Comparison of ENCODE assay signal across 2 fruit fly cellular contexts in the genomic region with DNA sequence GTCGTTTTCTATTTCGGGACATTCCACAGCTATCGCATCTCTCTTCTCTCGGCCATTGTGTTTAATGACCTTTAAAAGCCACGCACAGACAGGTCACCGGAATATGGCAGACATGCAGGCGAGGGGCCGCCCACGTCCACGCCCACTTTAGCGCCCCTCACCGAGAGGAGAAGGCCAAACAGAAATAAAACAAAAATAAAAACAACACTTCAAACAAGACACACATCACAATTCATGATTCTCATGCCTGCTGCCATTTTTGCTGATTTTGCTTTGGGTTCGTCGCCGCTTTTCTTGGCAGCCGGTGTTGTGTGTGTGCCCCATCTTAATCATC.
A peak's percentile ranks its signal among the peaks of the same experiment; 100 is the strongest.
TF ChIP-seq lines count a peak whose summit lies in the region.

No protein-coding gene starts in this region.

- TF ChIP-seq CTCF in whole organism, embryonic (GFP tag; optimal IDR thresholded peaks at IDR 0.05; lab: Kevin White, UChicago) = no peak

TF ChIP-seq in whole organism, embryonic, 481 proteins besides CTCF, POLR2A, EP300 and RAD21:
- TF ChIP-seq chif (GFP tag; optimal IDR thresholded peaks at IDR 0.05; lab: Kevin White, UChicago) (no peak), bbx (GFP tag; IDR thresholded peaks at IDR 0.05; lab: Robert Waterston, UW; ENCODE audit: partially characterized antibody) (0 out of 2 replicates have a peak, but pooled peaks have one; percentile 20), ftz-f1 (GFP tag; optimal IDR thresholded peaks at IDR 0.05; lab: Kevin White, UChicago) (peak; percentile 53), sr (GFP tag; IDR thresholded peaks at IDR 0.05; lab: Robert Waterston, UW) (peak; percentile 99), Hr78 (GFP tag; optimal IDR thresholded peaks at IDR 0.05; lab: Kevin White, UChicago) (peak in 1 of 2 experiments; percentile 74), CG9609 (GFP tag; optimal IDR thresholded peaks at IDR 0.05; lab: Kevin White, UChicago) (no peak), Med (GFP tag; lab: Kevin White, UChicago) (peak; percentile 27)
TF ChIP-seq in whole organism, embryonic: peak in this region for 5.

TF ChIP-seq in whole organism, pupa, 21 proteins besides CTCF, POLR2A, EP300 and RAD21:
- no peak for TF ChIP-seq D1 (tag; optimal IDR thresholded peaks at IDR 0.05; lab: Kevin White, UChicago)
- peak; percentile 79 for TF ChIP-seq EcR (GFP tag; optimal IDR thresholded peaks at IDR 0.05; lab: Kevin White, UChicago)
- TF ChIP-seq CG32121 (GFP tag; IDR thresholded peaks at IDR 0.05; lab: Robert Waterston, UW) = peak; percentile 9; the same call in 1 of the 2 replicates
